Worm (Caenorhabditis elegans) whole organism, L1 larva: ENCODE data around the gene T23F2.5.

Experiments used
- C04F5.9 ChIP-seq: sonication (generic microtip); optimal IDR thresholded peaks from 2 replicates; lab custom pipeline; 2016; ENCODE audit warnings: missing genetic modification characterization, missing compliant biosample characterization
- C34B4.2 ChIP-seq: sonication (generic microtip); optimal IDR thresholded peaks from 2 replicates; lab custom pipeline; 2017; ENCODE audit warnings: mild to moderate bottlenecking, missing genetic modification characterization, missing compliant biosample characterization
- F16B12.6 ChIP-seq: fragments of 150-350 bp; optimal IDR thresholded peaks from 2 replicates; lab custom pipeline; 2014; ENCODE audit warnings: missing biosample characterization, missing genetic modification characterization
- aha-1 ChIP-seq: fragments of 150-350 bp; optimal IDR thresholded peaks from 2 replicates; lab custom pipeline; 2014; ENCODE audit warnings: missing biosample characterization, missing genetic modification characterization
- blmp-1 ChIP-seq: fragments of 150-350 bp; optimal IDR thresholded peaks from 2 replicates; lab custom pipeline; 2014; ENCODE audit warnings: missing biosample characterization, missing genetic modification characterization
- ceh-88 ChIP-seq: fragments of 200-800 bp; sonication (Bioruptor generic); IDR thresholded peaks from 2 replicates; pipeline ENCODE4 v1.3.6; 2022; ENCODE audit warnings: missing genetic modification characterization, missing compliant biosample characterization
- ceh-90 ChIP-seq: sonication (generic microtip); optimal IDR thresholded peaks from 2 replicates; lab custom pipeline; 2016; ENCODE audit warnings: missing genetic modification characterization, missing compliant biosample characterization
- ces-1 ChIP-seq: fragments of 150-350 bp; optimal IDR thresholded peaks from 2 replicates; lab custom pipeline; 2014; ENCODE audit warnings: missing biosample characterization, missing genetic modification reagents, missing genetic modification characterization
- dpl-1 ChIP-seq, 3 experiments: fragments of 150-350 bp in 2 of 3; sonication (generic microtip) in 1 of 3; optimal IDR thresholded peaks; 2 replicates each; lab custom pipeline; 2014 to 2017; ENCODE audit warnings: missing biosample characterization in 3 of 3, missing genetic modification characterization in 3 of 3, missing genetic modification reagents in 3 of 3
- dsc-1 ChIP-seq: sonication (generic microtip); optimal IDR thresholded peaks from 2 replicates; lab custom pipeline; 2016; ENCODE audit warnings: mild to moderate bottlenecking, missing genetic modification characterization, missing compliant biosample characterization
- efl-1 ChIP-seq, 4 experiments: fragments of 150-350 bp; optimal IDR thresholded peaks in 3 of 4; peaks in 1 of 4; 1 replicate in 1 of 4; 2 replicates in 3 of 4; lab custom pipeline; 2014; ENCODE audit warnings: missing biosample characterization in 2 of 4, missing genetic modification characterization in 2 of 4, missing genetic modification reagents in 2 of 4
- efl-3 ChIP-seq: fragments of 200-800 bp; sonication (Bioruptor generic); optimal IDR thresholded peaks from 2 replicates; lab custom pipeline; 2018; ENCODE audit warnings: mild to moderate bottlenecking, missing genetic modification characterization, missing compliant biosample characterization
- egl-13 ChIP-seq: sonication (generic microtip); optimal IDR thresholded peaks from 2 replicates; lab custom pipeline; 2016; ENCODE audit warnings: missing genotype, missing genetic modification reagents, missing genetic modification characterization, missing compliant biosample characterization
- egl-27 ChIP-seq, 2 experiments: fragments of 150-350 bp in 1 of 2; sonication (generic microtip); optimal IDR thresholded peaks; 3 replicates each; lab custom pipeline; 2017 to 2018; ENCODE audit warnings: missing biosample characterization in 2 of 2, missing genetic modification characterization in 2 of 2, missing genetic modification reagents in 2 of 2
- elt-2 ChIP-seq: sonication (generic microtip); optimal IDR thresholded peaks from 2 replicates; lab custom pipeline; 2016; ENCODE audit warnings: missing genetic modification characterization, mild to moderate bottlenecking, inconsistent platforms, missing compliant biosample characterization, missing genetic modification reagents
- elt-3 ChIP-seq, 6 experiments: fragments of 150-350 bp in 1 of 6; sonication (generic microtip); optimal IDR thresholded peaks; 2 replicates each; lab custom pipeline; 2017 to 2018; ENCODE audit warnings: missing biosample characterization in 6 of 6, missing genetic modification characterization in 6 of 6, inconsistent platforms in 1 of 6
- fkh-10 ChIP-seq: sonication (generic microtip); optimal IDR thresholded peaks from 2 replicates; lab custom pipeline; 2017; ENCODE audit warnings: missing biosample characterization, missing genetic modification reagents, missing genetic modification characterization
- fkh-8 ChIP-seq: sonication (generic microtip); optimal IDR thresholded peaks from 2 replicates; lab custom pipeline; 2016; ENCODE audit warnings: mild to moderate bottlenecking, missing genetic modification characterization, missing compliant biosample characterization
- grh-1 ChIP-seq: fragments of 200-800 bp; sonication (Bioruptor generic); IDR thresholded peaks from 2 replicates; pipeline ENCODE4 v1.3.6; 2022; ENCODE audit warnings: missing genetic modification reagents, missing genetic modification characterization, missing compliant biosample characterization
- hlh-17 ChIP-seq: fragments of 200-800 bp; sonication (Bioruptor generic); optimal IDR thresholded peaks from 2 replicates; lab custom pipeline; 2018; ENCODE audit warnings: missing genetic modification characterization, mild to moderate bottlenecking, missing compliant biosample characterization, moderate library complexity, borderline replicate concordance
- irx-1 ChIP-seq: sonication (generic microtip); optimal IDR thresholded peaks from 2 replicates; lab custom pipeline; 2016; ENCODE audit warnings: missing genetic modification characterization, missing compliant biosample characterization
- jun-1 ChIP-seq: fragments of 150-350 bp; optimal IDR thresholded peaks from 2 replicates; lab custom pipeline; 2014; ENCODE audit warnings: missing biosample characterization, missing genetic modification reagents, missing genetic modification characterization
- lin-13 ChIP-seq: fragments of 150-350 bp; optimal IDR thresholded peaks from 2 replicates; lab custom pipeline; 2014; ENCODE audit warnings: missing biosample characterization, missing genetic modification reagents, missing genetic modification characterization
- lin-14 ChIP-seq: fragments of 200-800 bp; sonication (Bioruptor generic); optimal IDR thresholded peaks from 2 replicates; lab custom pipeline; 2018; ENCODE audit warnings: mild to moderate bottlenecking, missing genetic modification characterization, moderate library complexity, missing compliant biosample characterization
- lin-15B ChIP-seq: fragments of 150-350 bp; sonication (generic microtip); optimal IDR thresholded peaks from 3 replicates; lab custom pipeline; 2014; ENCODE audit warnings: missing biosample characterization, missing genetic modification characterization
- lin-35 ChIP-seq, 2 experiments: fragments of 150-350 bp; optimal IDR thresholded peaks; 2 replicates each; lab custom pipeline; 2014; ENCODE audit warnings: missing biosample characterization in 2 of 2, missing genetic modification characterization in 2 of 2, missing genetic modification reagents in 2 of 2
- lin-39 ChIP-seq: fragments of 150-350 bp; optimal IDR thresholded peaks from 2 replicates; lab custom pipeline; 2014; ENCODE audit warnings: missing biosample characterization, missing genetic modification reagents, missing genetic modification characterization
- lir-3 ChIP-seq: sonication (generic microtip); optimal IDR thresholded peaks from 2 replicates; lab custom pipeline; 2016; ENCODE audit warnings: mild to moderate bottlenecking, missing genetic modification characterization, moderate library complexity, missing compliant biosample characterization; ENCODE audit not compliant: poor library complexity
- lsy-2 ChIP-seq, 2 experiments: fragments of 150-350 bp; optimal IDR thresholded peaks; 2 replicates each; lab custom pipeline; 2014; ENCODE audit warnings: missing biosample characterization in 2 of 2, missing genetic modification characterization in 2 of 2
- mdl-1 ChIP-seq, 2 experiments: fragments of 150-350 bp; optimal IDR thresholded peaks; 2 replicates each; lab custom pipeline; 2014 to 2017; ENCODE audit warnings: missing biosample characterization in 2 of 2, missing genetic modification characterization in 2 of 2, inconsistent platforms in 1 of 2
- mef-2 ChIP-seq: fragments of 150-350 bp; optimal IDR thresholded peaks from 2 replicates; lab custom pipeline; 2014; ENCODE audit warnings: missing biosample characterization, missing genetic modification characterization
- mep-1 ChIP-seq: fragments of 150-350 bp; optimal IDR thresholded peaks from 2 replicates; lab custom pipeline; 2014; ENCODE audit warnings: missing biosample characterization, missing genetic modification characterization
- nhr-11 ChIP-seq: fragments of 150-350 bp; optimal IDR thresholded peaks from 2 replicates; lab custom pipeline; 2014; ENCODE audit warnings: missing biosample characterization, missing genetic modification characterization
- nhr-12 ChIP-seq: sonication (generic microtip); optimal IDR thresholded peaks from 2 replicates; lab custom pipeline; 2017; ENCODE audit warnings: missing biosample characterization, missing genetic modification characterization
- nhr-19 ChIP-seq: fragments of 200-800 bp; sonication (Bioruptor generic); conservative IDR thresholded peaks from 2 replicates; pipeline ENCODE4 v1.3.6; 2022; ENCODE audit warnings: missing genetic modification characterization, missing compliant biosample characterization
- nhr-20 ChIP-seq: sonication (generic microtip); optimal IDR thresholded peaks from 2 replicates; lab custom pipeline; 2016; ENCODE audit warnings: mild to moderate bottlenecking, missing genetic modification characterization, missing compliant biosample characterization
- nhr-47 ChIP-seq: sonication (generic microtip); optimal IDR thresholded peaks from 2 replicates; lab custom pipeline; 2016; ENCODE audit warnings: mild to moderate bottlenecking, missing genetic modification characterization, moderate library complexity, missing compliant biosample characterization
- nhr-71 ChIP-seq: sonication (generic microtip); optimal IDR thresholded peaks from 2 replicates; lab custom pipeline; 2016; ENCODE audit warnings: mild to moderate bottlenecking, missing genetic modification characterization, moderate library complexity, missing compliant biosample characterization
- nhr-77 ChIP-seq: fragments of 150-350 bp; optimal IDR thresholded peaks from 2 replicates; lab custom pipeline; 2014; ENCODE audit warnings: missing biosample characterization, missing genetic modification characterization
- nhr-84 ChIP-seq: sonication (generic microtip); optimal IDR thresholded peaks from 2 replicates; lab custom pipeline; 2017; ENCODE audit warnings: missing biosample characterization, missing genetic modification characterization
- nhr-85 ChIP-seq: sonication (generic microtip); peaks from one replicate; lab custom pipeline; 2016; ENCODE audit warnings: missing genetic modification characterization, inconsistent platforms, missing compliant biosample characterization
- pag-3 ChIP-seq: sonication (generic microtip); optimal IDR thresholded peaks from 2 replicates; lab custom pipeline; 2017; ENCODE audit warnings: missing genetic modification characterization, mild to moderate bottlenecking, missing compliant biosample characterization, antibody characterized with exemption, borderline replicate concordance; ENCODE audit not compliant: insufficient read depth
- skn-1 ChIP-seq: fragments of 150-350 bp; optimal IDR thresholded peaks from 2 replicates; lab custom pipeline; 2014; ENCODE audit warnings: missing biosample characterization, missing genetic modification characterization
- snu-23 ChIP-seq: sonication (generic microtip); optimal IDR thresholded peaks from 2 replicates; lab custom pipeline; 2016; ENCODE audit warnings: missing genetic modification characterization, missing compliant biosample characterization
- sup-37 ChIP-seq: fragments of 200-800 bp; sonication (Bioruptor generic); optimal IDR thresholded peaks from 2 replicates; lab custom pipeline; 2018; ENCODE audit warnings: mild to moderate bottlenecking, missing genetic modification characterization, missing compliant biosample characterization
- swsn-7 ChIP-seq: sonication (generic microtip); optimal IDR thresholded peaks from 2 replicates; lab custom pipeline; 2016; ENCODE audit warnings: missing genetic modification characterization, missing compliant biosample characterization
- unc-130 ChIP-seq: fragments of 150-350 bp; optimal IDR thresholded peaks from 2 replicates; lab custom pipeline; 2017; ENCODE audit warnings: missing biosample characterization, missing genetic modification characterization, inconsistent platforms
- unc-62 ChIP-seq: fragments of 150-350 bp; optimal IDR thresholded peaks from 2 replicates; lab custom pipeline; 2014; ENCODE audit warnings: missing biosample characterization, missing genetic modification reagents, missing genetic modification characterization
- unc-86 ChIP-seq: sonication (generic microtip); optimal IDR thresholded peaks from 2 replicates; lab custom pipeline; 2016; ENCODE audit warnings: missing genetic modification characterization, missing compliant biosample characterization
- xbp-1 ChIP-seq: sonication (generic microtip); optimal IDR thresholded peaks from 2 replicates; lab custom pipeline; 2016; ENCODE audit warnings: missing genetic modification characterization, missing compliant biosample characterization
- zip-4 ChIP-seq: fragments of 200-800 bp; sonication (Bioruptor generic); optimal IDR thresholded peaks from 2 replicates; lab custom pipeline; 2018; ENCODE audit warnings: mild to moderate bottlenecking, missing genetic modification characterization, moderate library complexity, missing compliant biosample characterization

T23F2.5 gene

DNA sequence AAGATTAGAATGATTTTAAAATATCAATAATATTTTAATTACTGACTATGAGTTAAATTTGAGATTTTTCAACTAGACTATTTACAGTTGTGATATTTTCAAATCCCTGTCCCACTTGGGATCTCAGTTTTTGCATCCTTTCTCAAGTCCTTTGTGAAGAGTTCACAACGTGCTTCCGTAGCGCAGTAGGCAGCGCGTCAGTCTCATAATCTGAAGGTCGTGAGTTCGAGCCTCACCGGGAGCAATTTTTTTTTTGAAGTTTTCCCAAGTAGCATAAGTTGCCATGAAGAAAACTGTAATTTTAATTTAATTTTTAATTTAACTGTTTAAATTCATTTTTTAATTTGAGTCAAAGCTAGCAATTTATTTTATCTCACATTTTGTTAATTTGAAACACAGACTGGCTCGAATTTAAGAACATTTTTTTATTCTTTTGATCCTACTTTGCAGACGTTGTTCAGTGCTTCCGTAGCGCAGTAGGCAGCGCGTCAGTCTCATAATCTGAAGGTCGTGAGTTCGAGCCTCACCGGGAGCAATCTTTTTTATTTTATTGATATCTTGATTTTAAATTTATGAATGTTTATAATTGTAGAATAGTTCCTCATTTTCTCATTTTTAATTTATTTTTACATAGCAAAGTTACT is 31.6 kb downstream of the T23F2.5 start:
- TF ChIP-seq xbp-1 (tag; lab: Kevin White, UChicago) (peak; percentile 1), nhr-71 (tag; lab: Kevin White, UChicago) (peak; percentile 32), F16B12.6 (tag; lab: Kevin White, UChicago) (no peak), egl-27 (tag; optimal IDR thresholded peaks at IDR 0.05; lab: Kevin White, UChicago) (no peak), irx-1 (peak; percentile 15), lir-3 (tag; lab: Kevin White, UChicago) (no peak), nhr-19 (GFP tag; lab: Robert Waterston, UW) (peak; percentile 27), nhr-20 (tag; lab: Kevin White, UChicago) (peak; percentile 44), hlh-17 (GFP tag; lab: Kevin White, UChicago) (no peak), efl-3 (GFP tag; lab: Kevin White, UChicago) (no peak), nhr-12 (tag; lab: Kevin White, UChicago) (no peak), elt-3 (tag; optimal IDR thresholded peaks at IDR 0.05; lab: Kevin White, UChicago) (no peak), sup-37 (GFP tag; lab: Kevin White, UChicago) (no peak), fkh-10 (no peak), C04F5.9 (no peak), nhr-77 (tag; lab: Kevin White, UChicago) (peak; percentile 4), mep-1 (tag; lab: Kevin White, UChicago) (peak; percentile 56), egl-13 (tag; lab: Kevin White, UChicago) (no peak), nhr-84 (tag; lab: Kevin White, UChicago) (no peak), blmp-1 (no peak), nhr-47 (tag; lab: Kevin White, UChicago) (peak; percentile 23), lin-35 (GFP tag; optimal IDR thresholded peaks at IDR 0.05; lab: Kevin White, UChicago) (peak in 1 of 2 experiments; percentile 24), fkh-8 (no peak), grh-1 (GFP tag; lab: Robert Waterston, UW) (no peak), nhr-11 (tag; lab: Kevin White, UChicago) (no peak), snu-23 (GFP tag; lab: Kevin White, UChicago) (peak; percentile 45), dpl-1 (GFP tag; optimal IDR thresholded peaks at IDR 0.05; lab: Kevin White, UChicago) (no peak), ceh-88 (GFP tag; lab: Robert Waterston, UW) (no peak), skn-1 (tag; lab: Kevin White, UChicago) (peak; percentile 19), mdl-1 (tag; optimal IDR thresholded peaks at IDR 0.05; lab: Kevin White, UChicago) (peak in 1 of 2 experiments; percentile 36), zip-4 (GFP tag; lab: Kevin White, UChicago) (no peak), ces-1 (GFP tag; lab: Kevin White, UChicago) (no peak), jun-1 (no peak), unc-86 (tag; lab: Kevin White, UChicago) (no peak), lin-39 (tag; lab: Kevin White, UChicago) (no peak), mef-2 (tag; lab: Kevin White, UChicago) (no peak), swsn-7 (tag; lab: Kevin White, UChicago) (peak; percentile 39), lin-13 (GFP tag; lab: Kevin White, UChicago) (no peak), C34B4.2 (no peak), elt-2 (tag; lab: Kevin White, UChicago) (no peak), lsy-2 (tag; optimal IDR thresholded peaks at IDR 0.05; lab: Kevin White, UChicago) (peak in 1 of 2 experiments; percentile 19), ceh-90 (tag; lab: Kevin White, UChicago) (no peak), lin-15B (no peak), pag-3 (no peak), unc-62 (GFP tag; lab: Kevin White, UChicago) (no peak), efl-1 (optimal IDR thresholded peaks at IDR 0.05; lab: Kevin White, UChicago) (no peak), efl-1 (GFP tag; optimal IDR thresholded peaks at IDR 0.05 in 1 of 2; lab: Kevin White, UChicago) (peak in 1 of 2 experiments; percentile 39), unc-130 (no peak), aha-1 (tag; lab: Kevin White, UChicago) (no peak), nhr-85 (tag; lab: Kevin White, UChicago) (no peak), dsc-1 (peak; percentile 24), lin-14 (GFP tag; lab: Kevin White, UChicago) (peak; percentile 42)
